Fruit fly (Drosophila melanogaster) whole organism, embryonic: ENCODE results near the gene Oatp33Eb.

Experiments used
- Atf3 ChIP-seq: fragments of 200-800 bp; sonication (Bioruptor generic); optimal IDR thresholded peaks from 3 replicates; lab custom pipeline; 2016; ENCODE audit warnings: missing biosample characterization, missing genetic modification characterization
- CG10147 ChIP-seq: fragments of 200-800 bp; sonication (Bioruptor generic); optimal IDR thresholded peaks from 2 replicates; lab custom pipeline; 2019; ENCODE audit warnings: missing biosample characterization, mild to moderate bottlenecking, missing genetic modification characterization, moderate library complexity
- CG10321 ChIP-seq: fragments of 200-800 bp; sonication (Bioruptor generic); IDR thresholded peaks from 2 replicates; pipeline ENCODE4 v1.3.6; 2022; ENCODE audit warnings: missing biosample characterization, missing genetic modification characterization
- CG11093 ChIP-seq: fragments of 200-800 bp; sonication (Bioruptor generic); IDR thresholded peaks from 3 replicates; pipeline ENCODE4 v1.3.6; 2022; ENCODE audit warnings: missing biosample characterization, missing genetic modification characterization
- CG13296 ChIP-seq: fragments of 200-800 bp; sonication (Bioruptor generic); optimal IDR thresholded peaks from 3 replicates; lab custom pipeline; 2018; ENCODE audit warnings: missing biosample characterization, mild to moderate bottlenecking, missing genetic modification characterization
- CG14710 ChIP-seq: fragments of 200-800 bp; sonication (Bioruptor generic); optimal IDR thresholded peaks from 3 replicates; lab custom pipeline; 2019; ENCODE audit warnings: missing biosample characterization, mild to moderate bottlenecking, missing genetic modification characterization, moderate library complexity
- CG15269 ChIP-seq: fragments of 200-800 bp; sonication (Bioruptor generic); optimal IDR thresholded peaks from 2 replicates; lab custom pipeline; 2018; ENCODE audit warnings: missing biosample characterization, mild to moderate bottlenecking, missing genetic modification characterization, moderate library complexity
- CG18476 ChIP-seq: fragments of 200-800 bp; sonication (Bioruptor generic); optimal IDR thresholded peaks from 2 replicates; lab custom pipeline; 2016; ENCODE audit warnings: missing biosample characterization, mild to moderate bottlenecking, missing genetic modification characterization
- CG18599 ChIP-seq: fragments of 200-800 bp; sonication (Bioruptor generic); optimal IDR thresholded peaks from 3 replicates; lab custom pipeline; 2017; ENCODE audit warnings: missing biosample characterization, missing genetic modification characterization, mild to moderate bottlenecking, moderate library complexity, missing genetic modification reagents
- CG2120 ChIP-seq: fragments of 200-800 bp; sonication (Bioruptor generic); optimal IDR thresholded peaks from 3 replicates; lab custom pipeline; 2016; ENCODE audit warnings: missing biosample characterization, missing genetic modification characterization
- CG30020 ChIP-seq: fragments of 200-800 bp; optimal IDR thresholded peaks from 2 replicates; lab custom pipeline; 2019; ENCODE audit warnings: missing biosample characterization, mild to moderate bottlenecking, missing genetic modification characterization, moderate library complexity
- CG30431 ChIP-seq: fragments of 200-800 bp; sonication (Bioruptor generic); optimal IDR thresholded peaks from 2 replicates; lab custom pipeline; 2017; ENCODE audit warnings: missing biosample characterization, missing genetic modification characterization
- CG31441 ChIP-seq: fragments of 200-800 bp; sonication (Bioruptor generic); IDR thresholded peaks from 2 replicates; pipeline ENCODE4 v1.3.6; 2022; ENCODE audit warnings: missing biosample characterization, missing genetic modification characterization
- CG32772 ChIP-seq: fragments of 200-800 bp; sonication (Bioruptor generic); IDR thresholded peaks from 2 replicates; pipeline ENCODE4 v1.3.6; 2022; ENCODE audit warnings: missing biosample characterization, missing genetic modification characterization
- CG3281 ChIP-seq: fragments of 200-800 bp; sonication (Bioruptor generic); optimal IDR thresholded peaks from 3 replicates; lab custom pipeline; 2017; ENCODE audit warnings: missing biosample characterization, mild to moderate bottlenecking, missing genetic modification characterization
- CG6272 ChIP-seq: fragments of 200-800 bp; sonication (Bioruptor generic); IDR thresholded peaks from 2 replicates; pipeline ENCODE4 v1.3.6; 2022; ENCODE audit warnings: missing biosample characterization, missing genetic modification characterization
- CG7271 ChIP-seq: fragments of 200-800 bp; sonication (Bioruptor generic); optimal IDR thresholded peaks from 2 replicates; lab custom pipeline; 2018; ENCODE audit warnings: missing biosample characterization, mild to moderate bottlenecking, missing genetic modification characterization, moderate library complexity
- CG7556 ChIP-seq: fragments of 200-800 bp; sonication (Bioruptor generic); optimal IDR thresholded peaks from 2 replicates; lab custom pipeline; 2017; ENCODE audit warnings: missing biosample characterization, mild to moderate bottlenecking, missing genetic modification characterization
- CG8290 ChIP-seq, 3 experiments: fragments of 200-800 bp; sonication (Bioruptor generic); optimal IDR thresholded peaks; 2 replicates each; lab custom pipeline; 2016 to 2019; ENCODE audit warnings: missing biosample characterization in 3 of 3, missing genetic modification characterization in 3 of 3, mild to moderate bottlenecking in 2 of 3, moderate library complexity in 1 of 3
- CG8388 ChIP-seq: fragments of 200-800 bp; sonication (Bioruptor generic); optimal IDR thresholded peaks from 2 replicates; lab custom pipeline; 2019; ENCODE audit warnings: missing biosample characterization, mild to moderate bottlenecking, missing genetic modification characterization, moderate library complexity
- CG9609 ChIP-seq: fragments of 200-800 bp; sonication (Bioruptor generic); optimal IDR thresholded peaks from 3 replicates; lab custom pipeline; 2016; ENCODE audit warnings: missing biosample characterization, missing genetic modification characterization
- CG9727 ChIP-seq: fragments of 200-800 bp; sonication (Bioruptor generic); optimal IDR thresholded peaks from 3 replicates; lab custom pipeline; 2017; ENCODE audit warnings: missing biosample characterization, mild to moderate bottlenecking, missing genetic modification characterization
- D19A ChIP-seq: fragments of 200-800 bp; optimal IDR thresholded peaks from 3 replicates; lab custom pipeline; 2019; ENCODE audit warnings: missing biosample characterization, mild to moderate bottlenecking, missing genetic modification characterization, moderate library complexity
- Dfd ChIP-seq, 2 experiments: fragments of >200 bp; optimal IDR thresholded peaks; 2 replicates each; lab custom pipeline; 2017; ENCODE audit warnings: missing biosample characterization in 2 of 2, missing genetic modification characterization in 2 of 2
- Doc3 ChIP-seq: fragments of 200-800 bp; sonication (Bioruptor generic); IDR thresholded peaks from 3 replicates; pipeline ENCODE4 v1.3.6; 2022; ENCODE audit warnings: missing biosample characterization, missing genetic modification characterization; ENCODE audit not compliant: partially characterized antibody
- Hand ChIP-seq: fragments of 200-800 bp; sonication (Bioruptor generic); optimal IDR thresholded peaks from 2 replicates; lab custom pipeline; 2017; ENCODE audit warnings: mild to moderate bottlenecking, missing biosample characterization, missing genetic modification reagents, missing genetic modification characterization
- Hr3 ChIP-seq: fragments of 200-800 bp; sonication (Bioruptor generic); optimal IDR thresholded peaks from 3 replicates; lab custom pipeline; 2016; ENCODE audit warnings: missing biosample characterization, missing genetic modification characterization
- Neu2 ChIP-seq: fragments of 200-800 bp; sonication (Bioruptor generic); optimal IDR thresholded peaks from 3 replicates; lab custom pipeline; 2016; ENCODE audit warnings: missing biosample characterization, missing genetic modification characterization, borderline replicate concordance
- Nf-YB ChIP-seq: fragments of 200-800 bp; sonication (Bioruptor generic); optimal IDR thresholded peaks from 3 replicates; lab custom pipeline; 2019; ENCODE audit warnings: missing biosample characterization, mild to moderate bottlenecking, missing genetic modification characterization, moderate library complexity
- PHDP ChIP-seq: fragments of 200-800 bp; sonication (Bioruptor generic); optimal IDR thresholded peaks from 3 replicates; lab custom pipeline; 2018; ENCODE audit warnings: missing biosample characterization, mild to moderate bottlenecking, missing genetic modification characterization, moderate library complexity
- Poxn ChIP-seq: fragments of 200-800 bp; sonication (Bioruptor generic); IDR thresholded peaks from 2 replicates; pipeline ENCODE4 v1.3.6; 2022; ENCODE audit warnings: missing biosample characterization, missing genetic modification characterization
- Ptx1 ChIP-seq: fragments of 200-800 bp; sonication (Bioruptor generic); IDR thresholded peaks from 2 replicates; pipeline ENCODE4 v1.3.6; 2022; ENCODE audit warnings: missing biosample characterization, missing genetic modification characterization
- Six4 ChIP-seq: fragments of 200-800 bp; sonication (Bioruptor generic); optimal IDR thresholded peaks from 2 replicates; lab custom pipeline; 2016; ENCODE audit warnings: missing biosample characterization, missing genetic modification characterization
- Usf ChIP-seq: fragments of 200-800 bp; sonication (Bioruptor generic); optimal IDR thresholded peaks from 2 replicates; lab custom pipeline; 2017; ENCODE audit warnings: missing genotype, missing biosample characterization, missing genetic modification characterization
- ab ChIP-seq: fragments of 200-800 bp; sonication (Bioruptor generic); optimal IDR thresholded peaks from 2 replicates; lab custom pipeline; 2016; ENCODE audit warnings: missing biosample characterization, missing genetic modification characterization
- chinmo ChIP-seq: fragments of 200-800 bp; sonication (Bioruptor generic); IDR thresholded peaks from 4 replicates; pipeline ENCODE4 v1.3.6; 2022; ENCODE audit warnings: missing biosample characterization, missing genetic modification characterization; ENCODE audit not compliant: partially characterized antibody
- ci ChIP-seq: fragments of 200-800 bp; sonication (Bioruptor generic); IDR thresholded peaks from 3 replicates; pipeline ENCODE4 v1.3.6; 2022; ENCODE audit warnings: missing biosample characterization, missing genetic modification characterization
- dmrt99B ChIP-seq: fragments of 200-800 bp; sonication (Bioruptor generic); optimal IDR thresholded peaks from 2 replicates; lab custom pipeline; 2018; ENCODE audit warnings: missing biosample characterization, mild to moderate bottlenecking, missing genetic modification characterization, moderate library complexity
- fu2 ChIP-seq: fragments of 200-800 bp; sonication (Bioruptor generic); optimal IDR thresholded peaks from 2 replicates; lab custom pipeline; 2016; ENCODE audit warnings: missing biosample characterization, missing genetic modification characterization
- hkb ChIP-seq, 2 experiments: fragments of 200-800 bp in 1 of 2; fragments of >200 bp in 1 of 2; sonication (Bioruptor generic) in 1 of 2; IDR thresholded peaks in 1 of 2; optimal IDR thresholded peaks in 1 of 2; 2 replicates each; pipeline versions ENCODE4 v1.3.6 to Lab custom; 2017 to 2022; ENCODE audit warnings: missing biosample characterization in 1 of 2, missing genetic modification characterization in 1 of 2
- ind ChIP-seq: fragments of 200-800 bp; sonication (Bioruptor generic); optimal IDR thresholded peaks from 3 replicates; lab custom pipeline; 2016; ENCODE audit warnings: missing biosample characterization, missing genetic modification characterization
- inv ChIP-seq: fragments of 200-800 bp; sonication (Bioruptor generic); IDR thresholded peaks from 2 replicates; pipeline ENCODE4 v1.3.6; 2022; ENCODE audit warnings: missing biosample characterization, missing genetic modification characterization; ENCODE audit not compliant: partially characterized antibody
- kah ChIP-seq: fragments of 200-800 bp; sonication (Bioruptor generic); optimal IDR thresholded peaks from 2 replicates; lab custom pipeline; 2018; ENCODE audit warnings: missing biosample characterization, mild to moderate bottlenecking, missing genetic modification characterization
- sd ChIP-seq: fragments of 200-800 bp; sonication (Bioruptor generic); optimal IDR thresholded peaks from 3 replicates; lab custom pipeline; 2018; ENCODE audit warnings: missing biosample characterization, mild to moderate bottlenecking, missing genetic modification characterization, moderate library complexity
- stwl ChIP-seq: fragments of 200-800 bp; sonication (Bioruptor generic); optimal IDR thresholded peaks from 3 replicates; lab custom pipeline; 2018; ENCODE audit warnings: missing biosample characterization, mild to moderate bottlenecking, missing genetic modification characterization, moderate library complexity
- twi ChIP-seq: fragments of 200-800 bp; optimal IDR thresholded peaks from 2 replicates; lab custom pipeline; 2019; ENCODE audit warnings: missing biosample characterization, mild to moderate bottlenecking, missing genetic modification characterization, moderate library complexity
- unc-4 ChIP-seq: fragments of 200-800 bp; sonication (Bioruptor generic); IDR thresholded peaks from 2 replicates; pipeline ENCODE4 v1.3.6; 2022; ENCODE audit warnings: missing biosample characterization, missing genetic modification characterization; ENCODE audit not compliant: partially characterized antibody

Gene Oatp33Eb

dm6 chr2L:12413899-12414298, 34.4 kb upstream of the Oatp33Eb start (continued):
- TF ChIP-seq sd (no peak), Doc3 (GFP tag; lab: Robert Waterston, UW) (no peak), CG15269 (tag; lab: Kevin White, UChicago) (peak; percentile 5)

dm6 chr2L:12415485-12416137, 32.7 kb upstream of the Oatp33Eb start:
- TF ChIP-seq Neu2 (GFP tag; lab: Kevin White, UChicago) (no peak), ci (no peak), CG30020 (tag; lab: Kevin White, UChicago) (no peak), chinmo (0 out of 4 replicates have a peak, but pooled peaks have one; percentile 58), Hr3 (GFP tag; lab: Kevin White, UChicago) (peak; percentile 9), CG10147 (peak; percentile 33), CG30431 (GFP tag; lab: Kevin White, UChicago) (no peak), Poxn (GFP tag; lab: Robert Waterston, UW) (no peak), hkb (optimal IDR thresholded peaks at IDR 0.05; lab: Kevin White, UChicago) (no peak), hkb (GFP tag; IDR thresholded peaks at IDR 0.05; lab: Robert Waterston, UW) (no peak), CG8290 (GFP tag; optimal IDR thresholded peaks at IDR 0.05; lab: Kevin White, UChicago) (no peak), CG8290 (tag; optimal IDR thresholded peaks at IDR 0.05; lab: Kevin White, UChicago) (no peak), CG7271 (tag; lab: Kevin White, UChicago) (no peak), D19A (tag; lab: Kevin White, UChicago) (peak; percentile 33), CG3281 (GFP tag; lab: Kevin White, UChicago) (peak; percentile 14), CG8388 (GFP tag; lab: Kevin White, UChicago) (peak; percentile 23), CG2120 (GFP tag; lab: Kevin White, UChicago) (peak; percentile 37), Usf (GFP tag; lab: Kevin White, UChicago) (no peak), CG18476 (GFP tag; lab: Kevin White, UChicago) (no peak), ab (GFP tag; lab: Kevin White, UChicago) (no peak), CG9727 (GFP tag; lab: Kevin White, UChicago) (peak; percentile 62), PHDP (tag; lab: Kevin White, UChicago) (peak; percentile 43), twi (tag; lab: Kevin White, UChicago) (no peak), CG10321 (no peak), CG9609 (GFP tag; lab: Kevin White, UChicago) (no peak), kah (no peak), CG7556 (peak; percentile 59), Dfd (GFP tag; optimal IDR thresholded peaks at IDR 0.05; lab: Kevin White, UChicago) (no peak), ind (GFP tag; lab: Kevin White, UChicago) (no peak), CG11093 (GFP tag; lab: Robert Waterston, UW) (no peak), CG14710 (peak; percentile 42), stwl (tag; lab: Kevin White, UChicago) (no peak), Hand (GFP tag; lab: Kevin White, UChicago) (no peak), Ptx1 (no peak), Six4 (GFP tag; lab: Kevin White, UChicago) (no peak), CG18599 (GFP tag; lab: Kevin White, UChicago) (peak; percentile 1), CG31441 (peak; percentile 46; the same call in 1 of the 2 replicates), unc-4 (no peak), Atf3 (GFP tag; lab: Kevin White, UChicago) (no peak), CG32772 (GFP tag; lab: Robert Waterston, UW) (no peak), fu2 (GFP tag; lab: Kevin White, UChicago) (no peak), inv (GFP tag; lab: Robert Waterston, UW) (no peak), CG6272 (GFP tag; lab: Robert Waterston, UW) (no peak), dmrt99B (tag; lab: Kevin White, UChicago) (peak; percentile 22), CG13296 (GFP tag; lab: Kevin White, UChicago) (no peak), Nf-YB (GFP tag; lab: Kevin White, UChicago) (peak; percentile 14)
